Worm (Caenorhabditis elegans): ENCODE measurements around the gene irld-11.

ce11 chrV:1642768-1643167, 12.2 kb upstream of the irld-11 start:
- no peak for TF ChIP-seq fkh-10 (GFP tag; optimal IDR thresholded peaks at IDR 0.05)
- TF ChIP-seq nhr-25 (tag; optimal IDR thresholded peaks at IDR 0.05), result no peak
- TF ChIP-seq ceh-82 (tag; optimal IDR thresholded peaks at IDR 0.05), result no peak
- no peak for TF ChIP-seq tbx-2 (tag; optimal IDR thresholded peaks at IDR 0.05)
- no peak for TF ChIP-seq lin-39 (tag; optimal IDR thresholded peaks at IDR 0.05)
- TF ChIP-seq egl-27 (tag; optimal IDR thresholded peaks at IDR 0.05), result no peak
- no peak for TF ChIP-seq nhr-77 (tag; optimal IDR thresholded peaks at IDR 0.05)
- TF ChIP-seq unc-39 (tag; optimal IDR thresholded peaks at IDR 0.05), result no peak
- TF ChIP-seq pqm-1 (tag; optimal IDR thresholded peaks at IDR 0.05), result no peak
- no peak for TF ChIP-seq nhr-76 (tag; optimal IDR thresholded peaks at IDR 0.05)
- TF ChIP-seq unc-62 (GFP tag; optimal IDR thresholded peaks at IDR 0.05), result no peak
- no peak for TF ChIP-seq nfya-1 (tag; optimal IDR thresholded peaks at IDR 0.05; ENCODE audit: insufficient read depth)

All from whole organism, L3 larva.